Fruit fly (Drosophila melanogaster): ENCODE measurements around the gene Gp93.

Gp93 gene

dm6 chr3R:27919385-27919789, 29.1 kb upstream of the Gp93 start, which contains the start of gene Boh1 (continued):
- TF ChIP-seq NC2β (GFP tag; optimal IDR thresholded peaks at IDR 0.05) (no peak), zen2 (GFP tag; IDR thresholded peaks at IDR 0.05; ENCODE audit: partially characterized antibody) (no peak), crc (GFP tag; optimal IDR thresholded peaks at IDR 0.05) (no peak), Trl (optimal IDR thresholded peaks at IDR 0.05) (no peak), Trl (GFP tag; optimal IDR thresholded peaks at IDR 0.05) (no peak), luna (GFP tag; optimal IDR thresholded peaks at IDR 0.05) (no peak), Oaz (GFP tag; IDR thresholded peaks at IDR 0.05) (no peak), CG1647 (GFP tag; optimal IDR thresholded peaks at IDR 0.05) (no peak), chn (GFP tag; optimal IDR thresholded peaks at IDR 0.05) (no peak), zfh2 (GFP tag; optimal IDR thresholded peaks at IDR 0.05) (no peak), peb (GFP tag; IDR thresholded peaks at IDR 0.05) (no peak), grau (tag; optimal IDR thresholded peaks at IDR 0.05) (peak; percentile 41), dpn (GFP tag; optimal IDR thresholded peaks at IDR 0.05) (peak in 1 of 2 experiments; percentile 9), ap (GFP tag; IDR thresholded peaks at IDR 0.05) (no peak), CG12155 (GFP tag; optimal IDR thresholded peaks at IDR 0.05) (peak; percentile 15), CG6689 (GFP tag; IDR thresholded peaks at IDR 0.05) (0 out of 2 replicates have a peak, but pooled peaks have one; percentile 27), CG15514 (GFP tag; optimal IDR thresholded peaks at IDR 0.05) (peak; percentile 54), Vsx1 (GFP tag; optimal IDR thresholded peaks at IDR 0.05) (no peak), CG10267 (tag; optimal IDR thresholded peaks at IDR 0.05) (peak; percentile 76), sens-2 (GFP tag; IDR thresholded peaks at IDR 0.05) (no peak), CG6272 (GFP tag; IDR thresholded peaks at IDR 0.05) (no peak), tup (GFP tag; optimal IDR thresholded peaks at IDR 0.05) (no peak), usp (GFP tag; optimal IDR thresholded peaks at IDR 0.05) (no peak), BEAF-32 (GFP tag; optimal IDR thresholded peaks at IDR 0.05) (peak; percentile 8), slp2 (GFP tag; optimal IDR thresholded peaks at IDR 0.05) (no peak), CG11504 (tag; optimal IDR thresholded peaks at IDR 0.05) (peak; percentile 90), ind (GFP tag; optimal IDR thresholded peaks at IDR 0.05) (no peak), CkIIα-i1 (GFP tag; IDR thresholded peaks at IDR 0.05) (no peak), CG5953 (GFP tag; IDR thresholded peaks at IDR 0.05) (no peak), danr (GFP tag; IDR thresholded peaks at IDR 0.05) (no peak), zen (tag; optimal IDR thresholded peaks at IDR 0.05) (peak; percentile 3), chinmo (GFP tag; IDR thresholded peaks at IDR 0.05; ENCODE audit: partially characterized antibody) (no peak), Six4 (GFP tag; optimal IDR thresholded peaks at IDR 0.05) (no peak), lmd (GFP tag; IDR thresholded peaks at IDR 0.05) (no peak), B-H1 (GFP tag; IDR thresholded peaks at IDR 0.05) (no peak), phol (tag; optimal IDR thresholded peaks at IDR 0.05) (peak; percentile 81), hkb (optimal IDR thresholded peaks at IDR 0.05) (no peak), hkb (GFP tag; IDR thresholded peaks at IDR 0.05) (peak; percentile 32; the same call in 1 of the 2 replicates), dysf (GFP tag; IDR thresholded peaks at IDR 0.05) (no peak), Hr51 (GFP tag; optimal IDR thresholded peaks at IDR 0.05) (peak in 1 of 2 experiments; percentile 24), Elba2 (GFP tag; optimal IDR thresholded peaks at IDR 0.05) (no peak), crp (GFP tag; optimal IDR thresholded peaks at IDR 0.05) (no peak), nau (GFP tag; optimal IDR thresholded peaks at IDR 0.05) (no peak), tna (GFP tag; IDR thresholded peaks at IDR 0.05; ENCODE audit: partially characterized antibody) (no peak), CG9876 (GFP tag; optimal IDR thresholded peaks at IDR 0.05) (no peak), pum (GFP tag; optimal IDR thresholded peaks at IDR 0.05) (no peak), chm (GFP tag; IDR thresholded peaks at IDR 0.05) (no peak), Xbp1 (GFP tag; optimal IDR thresholded peaks at IDR 0.05) (peak; percentile 10), Doc2 (GFP tag; IDR thresholded peaks at IDR 0.05) (no peak), schlank (tag; optimal IDR thresholded peaks at IDR 0.05) (no peak), klu (GFP tag; IDR thresholded peaks at IDR 0.05) (no peak), CG17359 (tag; optimal IDR thresholded peaks at IDR 0.05) (peak; percentile 26), ase (GFP tag; IDR thresholded peaks at IDR 0.05) (no peak)

All from whole organism, embryonic.